Worm (Caenorhabditis elegans): ENCODE data around the gene Y41D4A.6.

- TF ChIP-seq pha-4 (GFP tag; IDR thresholded peaks at IDR 0.05), result no peak
- no peak for TF ChIP-seq pha-4 (tag; optimal IDR thresholded peaks at IDR 0.05)
- TF ChIP-seq nhr-76 (tag; optimal IDR thresholded peaks at IDR 0.05), result no peak
- no peak for TF ChIP-seq duxl-1 (tag; optimal IDR thresholded peaks at IDR 0.05; ENCODE audit: poor library complexity)
- TF ChIP-seq fos-1 (tag; optimal IDR thresholded peaks at IDR 0.05), result no peak
Observed at ce11 chrIV:1768288-1768687, 23.0 kb upstream of the Y41D4A.6 start, which contains the start of gene col-108.
